Worm (Caenorhabditis elegans): Measurements from ENCODE around the gene bath-31.

DNA sequence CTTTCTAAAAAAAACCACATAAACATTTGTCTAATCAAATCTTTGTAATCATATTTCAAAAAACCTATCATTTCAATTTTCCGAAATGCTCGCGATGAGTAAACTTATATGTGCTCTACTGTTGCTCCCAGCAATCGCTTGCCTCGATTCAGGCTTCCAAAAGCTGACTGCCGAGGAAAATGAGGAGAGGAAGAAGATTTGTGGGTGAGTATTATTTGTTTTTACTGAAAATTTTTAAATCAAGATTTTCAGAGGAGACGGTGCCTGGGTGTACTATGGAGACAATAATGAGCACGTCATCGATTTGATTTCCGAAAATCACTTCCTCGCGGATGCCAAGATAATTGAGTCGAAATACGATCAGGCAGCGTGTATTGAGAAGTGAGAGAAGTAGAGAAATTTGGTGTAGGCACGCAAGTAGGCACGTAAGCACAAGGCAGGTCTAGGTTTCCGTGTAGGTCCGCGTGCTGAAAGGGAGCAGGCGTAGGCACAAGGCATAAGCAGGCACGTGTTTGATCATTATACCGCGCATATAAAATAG, 7.5 kb upstream of the bath-31 start, which contains the start of gene C46E10.1:
- no peak for TF ChIP-seq Y95B8A.8 (GFP tag; IDR thresholded peaks at IDR 0.05)
- no peak for TF ChIP-seq attf-3 (GFP tag; conservative IDR thresholded peaks at IDR 0.05)
- TF ChIP-seq nfya-1 (tag; optimal IDR thresholded peaks at IDR 0.05; ENCODE audit: borderline replicate concordance, insufficient read depth), result no peak
- no peak for TF ChIP-seq F37B4.10 (GFP tag; IDR thresholded peaks at IDR 0.05)
- no peak for TF ChIP-seq lsl-1 (GFP tag; optimal IDR thresholded peaks at IDR 0.05)
- TF ChIP-seq dpl-1 (GFP tag; optimal IDR thresholded peaks at IDR 0.05), result no peak
- no peak for TF ChIP-seq F49E8.2 (tag; optimal IDR thresholded peaks at IDR 0.05; ENCODE audit: insufficient read depth)
- no peak for TF ChIP-seq madf-3 (GFP tag; IDR thresholded peaks at IDR 0.05)
- TF ChIP-seq rcor-1 (GFP tag; IDR thresholded peaks at IDR 0.05), result no peak
- TF ChIP-seq nfyb-1 (GFP tag; IDR thresholded peaks at IDR 0.05), result no peak
- TF ChIP-seq ets-4 (GFP tag; optimal IDR thresholded peaks at IDR 0.05), result no peak
- no peak for TF ChIP-seq hmg-1.2 (GFP tag; IDR thresholded peaks at IDR 0.05)
- TF ChIP-seq cebp-2 (GFP tag; IDR thresholded peaks at IDR 0.05), result no peak
- TF ChIP-seq aptf-2 (GFP tag; conservative IDR thresholded peaks at IDR 0.05), result no peak

Data from whole organism, young adult.